Worm (Caenorhabditis elegans): ENCODE results near the gene math-10.

math-10 gene

DNA sequence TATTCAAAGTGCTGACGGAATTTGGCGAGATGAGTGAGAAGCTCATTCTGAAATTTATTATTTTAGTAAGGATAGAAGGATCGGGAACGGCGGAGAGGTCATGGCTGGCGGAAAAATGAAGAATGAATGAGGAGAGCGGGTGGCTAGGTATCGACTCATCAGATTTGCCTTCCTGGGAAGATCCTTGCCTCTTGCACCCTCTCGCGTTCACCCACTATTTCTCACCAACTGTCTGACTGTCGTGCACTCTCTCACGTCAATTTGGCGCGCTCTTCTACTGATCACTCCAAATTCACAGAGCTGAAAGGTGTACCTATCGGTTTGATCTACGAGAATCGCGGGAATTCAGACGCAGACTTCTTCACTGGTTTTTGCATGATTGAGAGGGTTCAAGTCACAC is 23.2 kb upstream of the math-10 start, which contains the start of gene fbxb-97:
Gene fbxb-97, minus strand, starts transcription at position 53 of the 400 bp plus-strand sequence.
- no peak for TF ChIP-seq hlh-4 (tag; optimal IDR thresholded peaks at IDR 0.05)
- peak in 1 of 2 experiments; percentile 48 for TF ChIP-seq efl-1 (optimal IDR thresholded peaks at IDR 0.05)
- TF ChIP-seq efl-1 (GFP tag; optimal IDR thresholded peaks at IDR 0.05 in 1 of 2): no peak

DNA sequence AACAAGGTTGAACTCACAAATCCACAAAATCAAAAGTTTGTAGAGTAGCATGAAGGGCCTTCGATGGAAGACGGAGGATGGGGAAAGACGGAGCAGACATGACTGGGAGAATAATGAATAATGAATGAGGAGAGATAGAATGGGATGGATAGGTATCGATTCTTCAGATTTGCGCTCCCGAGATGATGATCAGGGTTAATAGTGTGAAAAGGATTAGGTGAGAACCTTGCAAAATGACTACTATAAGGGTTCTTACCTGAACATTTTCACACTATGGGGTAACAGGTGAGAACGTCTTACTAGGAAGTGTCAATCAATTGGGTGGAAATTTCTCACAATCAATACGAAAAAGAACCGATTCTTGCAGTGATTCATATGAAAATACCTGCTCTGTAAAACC is 21.0 kb upstream of the math-10 start, which contains the start of gene fbxb-96:
Gene fbxb-96, minus strand, starts transcription at position 101 of the 400 bp plus-strand sequence.
- TF ChIP-seq C34B4.2 (tag; optimal IDR thresholded peaks at IDR 0.05) (no peak), nhr-237 (tag; optimal IDR thresholded peaks at IDR 0.05) (no peak), nhr-28 (tag; optimal IDR thresholded peaks at IDR 0.05) (no peak), rnt-1 (tag; optimal IDR thresholded peaks at IDR 0.05) (no peak), aly-2 (tag; optimal IDR thresholded peaks at IDR 0.05) (no peak), lin-15B (tag; optimal IDR thresholded peaks at IDR 0.05) (no peak), pqm-1 (tag; optimal IDR thresholded peaks at IDR 0.05) (no peak), nhr-19 (GFP tag; conservative IDR thresholded peaks at IDR 0.05) (no peak), mep-1 (tag; optimal IDR thresholded peaks at IDR 0.05) (no peak), fkh-10 (GFP tag; optimal IDR thresholded peaks at IDR 0.05) (no peak), blmp-1 (tag; optimal IDR thresholded peaks at IDR 0.05) (no peak), elt-3 (tag; optimal IDR thresholded peaks at IDR 0.05) (no peak), irx-1 (tag; optimal IDR thresholded peaks at IDR 0.05) (no peak), mdl-1 (tag; optimal IDR thresholded peaks at IDR 0.05) (no peak), swsn-7 (tag; optimal IDR thresholded peaks at IDR 0.05) (no peak), vab-15 (tag; optimal IDR thresholded peaks at IDR 0.05) (no peak), C04F5.9 (tag; optimal IDR thresholded peaks at IDR 0.05) (no peak), fos-1 (tag; optimal IDR thresholded peaks at IDR 0.05) (no peak), lin-13 (GFP tag; optimal IDR thresholded peaks at IDR 0.05) (no peak)

DNA sequence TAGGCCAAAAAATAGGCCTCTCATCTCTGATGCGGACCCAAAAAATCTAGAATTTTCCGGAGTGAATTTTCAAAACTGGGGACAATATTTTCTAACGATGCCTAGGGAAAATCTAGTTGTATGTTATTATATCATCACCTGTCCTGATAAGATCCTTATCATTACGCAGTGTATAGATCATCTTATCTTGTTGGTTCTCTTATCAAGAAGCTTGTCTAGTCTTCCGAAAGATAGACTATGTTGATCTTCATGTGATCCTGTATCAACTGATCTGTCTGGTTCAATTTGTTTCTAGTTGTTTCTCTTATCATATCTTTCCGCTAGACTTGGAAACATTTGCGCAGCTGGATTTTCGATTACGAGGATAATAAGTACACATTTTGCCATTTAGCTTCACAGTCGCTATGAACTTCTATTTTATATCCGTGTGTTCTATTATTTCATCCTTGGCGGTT is 20.5 kb upstream of the math-10 start, which contains the start of gene C52E2.3:
Gene C52E2.3, plus strand, starts transcription at position 405 of the 455 bp plus-strand sequence.
- TF ChIP-seq elt-2 (tag; optimal IDR thresholded peaks at IDR 0.05) (peak; percentile 81), blmp-1 (tag; optimal IDR thresholded peaks at IDR 0.05) (peak; percentile 26), hlh-4 (tag; optimal IDR thresholded peaks at IDR 0.05) (no peak), elt-3 (tag; optimal IDR thresholded peaks at IDR 0.05) (peak in 5 of 6 experiments; percentile 56 to 80 (median 70))

DNA sequence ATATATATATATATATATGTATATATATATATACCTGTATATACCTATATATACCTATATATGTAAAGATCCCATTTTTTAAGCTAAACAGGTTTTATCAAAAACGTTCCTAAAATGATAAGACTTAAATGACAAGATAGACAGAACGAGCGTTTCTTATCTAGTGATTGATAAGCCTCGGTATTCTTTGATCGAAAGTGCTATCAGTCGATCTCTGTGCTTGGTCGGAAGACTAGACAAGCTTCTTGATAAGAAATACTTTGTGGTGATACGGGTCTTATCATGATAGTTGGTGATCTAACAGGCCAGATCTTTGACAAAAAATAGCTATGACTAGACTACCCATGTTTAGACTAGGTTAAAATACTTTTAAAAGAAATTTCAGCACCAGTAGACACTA is 19.6 kb upstream of the math-10 start:
- TF ChIP-seq tlp-1 (tag; optimal IDR thresholded peaks at IDR 0.05) (peak; percentile 84), elt-2 (tag; optimal IDR thresholded peaks at IDR 0.05) (peak; percentile 100), pqm-1 (tag; optimal IDR thresholded peaks at IDR 0.05) (peak; percentile 92), C34B4.2 (tag; optimal IDR thresholded peaks at IDR 0.05) (no peak), ama-1 (optimal IDR thresholded peaks at IDR 0.05) (no peak), jun-1 (tag; optimal IDR thresholded peaks at IDR 0.05) (peak; percentile 92), nhr-77 (tag; optimal IDR thresholded peaks at IDR 0.05) (no peak), dpl-1 (GFP tag; optimal IDR thresholded peaks at IDR 0.05) (no peak), tbx-2 (tag; optimal IDR thresholded peaks at IDR 0.05) (no peak), lin-39 (tag; optimal IDR thresholded peaks at IDR 0.05) (no peak), mdl-1 (tag; optimal IDR thresholded peaks at IDR 0.05) (peak in 1 of 2 experiments; percentile 7), alr-1 (tag; optimal IDR thresholded peaks at IDR 0.05; ENCODE audit: borderline replicate concordance) (no peak), nhr-12 (tag; optimal IDR thresholded peaks at IDR 0.05) (no peak), nhr-20 (tag; optimal IDR thresholded peaks at IDR 0.05) (peak; percentile 58), snpc-4 (tag; optimal IDR thresholded peaks at IDR 0.05) (no peak), elt-3 (tag; optimal IDR thresholded peaks at IDR 0.05) (peak in 2 of 6 experiments; percentile 68 to 69), nhr-90 (tag; optimal IDR thresholded peaks at IDR 0.05; ENCODE audit: poor library complexity) (peak; percentile 48), pax-3 (tag; optimal IDR thresholded peaks at IDR 0.05) (peak; percentile 30), ceh-63 (GFP tag; optimal IDR thresholded peaks at IDR 0.05) (no peak), aly-2 (tag; optimal IDR thresholded peaks at IDR 0.05) (no peak), nhr-28 (tag; optimal IDR thresholded peaks at IDR 0.05) (no peak), nhr-19 (GFP tag; conservative IDR thresholded peaks at IDR 0.05) (peak; percentile 43; the same call in 1 of the 2 replicates), efl-1 (optimal IDR thresholded peaks at IDR 0.05) (no peak), efl-1 (GFP tag; optimal IDR thresholded peaks at IDR 0.05 in 1 of 2) (peak in 1 of 2 experiments; percentile 35), lsy-2 (tag; optimal IDR thresholded peaks at IDR 0.05) (peak in 1 of 2 experiments; percentile 34), blmp-1 (tag; optimal IDR thresholded peaks at IDR 0.05) (peak; percentile 40), unc-130 (tag; optimal IDR thresholded peaks at IDR 0.05) (no peak), lin-14 (GFP tag; optimal IDR thresholded peaks at IDR 0.05) (peak; percentile 68), egl-27 (tag; optimal IDR thresholded peaks at IDR 0.05) (no peak), lin-35 (GFP tag; optimal IDR thresholded peaks at IDR 0.05) (peak in 1 of 2 experiments; percentile 40), unc-98 (GFP tag; IDR thresholded peaks at IDR 0.05) (no peak)

All from whole organism, L1 larva.